Worm (Caenorhabditis elegans) whole organism, young adult: ENCODE results near the gene ZK856.5.

Experiments used
- F55B11.4 ChIP-seq: sonication (generic microtip); optimal IDR thresholded peaks from 2 replicates; lab custom pipeline; 2016; ENCODE audit warnings: missing compliant biosample characterization, missing genetic modification characterization, borderline replicate concordance; ENCODE audit not compliant: insufficient read depth
- pha-4 ChIP-seq: fragments of 150-350 bp; sonication (generic microtip); optimal IDR thresholded peaks from 2 replicates; lab custom pipeline; 2014; ENCODE audit warnings: missing biosample characterization, missing genetic modification reagents, missing genetic modification characterization
- rcor-1 ChIP-seq: fragments of 200-800 bp; sonication (Bioruptor generic); IDR thresholded peaks from 2 replicates; pipeline ENCODE4 v1.3.6; 2022; ENCODE audit warnings: missing genetic modification reagents, missing genetic modification characterization, missing compliant biosample characterization
- snpc-4 ChIP-seq, 5 experiments: fragments of 150-350 bp in 1 of 5; sonication (generic microtip) in 4 of 5; optimal IDR thresholded peaks; 2 replicates each; lab custom pipeline; 2014 to 2018; ENCODE audit warnings: missing genetic modification characterization in 5 of 5, missing biosample characterization in 3 of 5, antibody characterized with exemption in 2 of 5, mild to moderate bottlenecking in 2 of 5, missing compliant biosample characterization in 2 of 5, missing genotype in 2 of 5, moderate library complexity in 2 of 5, missing genetic modification reagents in 1 of 5

ce11 chrV:10153076-10153475, 36.9 kb downstream of the ZK856.5 start:
- TF ChIP-seq snpc-4 (GFP tag; optimal IDR thresholded peaks at IDR 0.05; lab: Kevin White, UChicago), result no peak
- no peak for TF ChIP-seq snpc-4 (tag; optimal IDR thresholded peaks at IDR 0.05; lab: Kevin White, UChicago)
- no peak for TF ChIP-seq F55B11.4 (tag; lab: Kevin White, UChicago)
- TF ChIP-seq pha-4, result no peak
- TF ChIP-seq rcor-1 (GFP tag; lab: Robert Waterston, UW), result no peak
